Worm (Caenorhabditis elegans) whole organism, young adult: ENCODE measurements around the gene C56G2.5.

Source experiments
- C06A6.2 ChIP-seq: fragments of 200-800 bp; sonication (Bioruptor generic); conservative IDR thresholded peaks from 2 replicates; pipeline ENCODE4 v1.3.6; 2022; ENCODE audit warnings: missing genetic modification characterization, missing compliant biosample characterization
- C17E4.6 ChIP-seq: fragments of 200-800 bp; sonication (Bioruptor generic); IDR thresholded peaks from 2 replicates; pipeline ENCODE4 v1.3.6; 2022; ENCODE audit warnings: missing genetic modification reagents, missing genetic modification characterization, missing compliant biosample characterization
- ama-1 ChIP-seq, 3 experiments: fragments of 150-350 bp in 1 of 3; sonication (generic microtip) in 2 of 3; optimal IDR thresholded peaks; 2 replicates each; lab custom pipeline; 2014 to 2018; ENCODE audit warnings: missing biosample characterization in 2 of 3, missing genetic modification characterization in 2 of 3, missing genetic modification reagents in 2 of 3
- ceh-27 ChIP-seq: fragments of 200-800 bp; sonication (Bioruptor generic); optimal IDR thresholded peaks from 2 replicates; lab custom pipeline; 2018; ENCODE audit warnings: mild to moderate bottlenecking, missing genetic modification characterization, moderate library complexity, missing compliant biosample characterization
- ceh-40 ChIP-seq: fragments of 200-800 bp; sonication (Bioruptor generic); IDR thresholded peaks from 2 replicates; pipeline ENCODE4 v1.3.6; 2022; ENCODE audit warnings: missing genetic modification characterization, missing compliant biosample characterization
- die-1 ChIP-seq: sonication (generic microtip); optimal IDR thresholded peaks from 2 replicates; lab custom pipeline; 2016; ENCODE audit warnings: missing genotype, mild to moderate bottlenecking, missing genetic modification characterization, missing compliant biosample characterization
- hrde-1 ChIP-seq: sonication (generic microtip); optimal IDR thresholded peaks from 2 replicates; lab custom pipeline; 2016; ENCODE audit warnings: missing genetic modification characterization, mild to moderate bottlenecking, missing compliant biosample characterization, moderate library complexity, missing genotype, missing genetic modification reagents, borderline replicate concordance
- hsf-1 ChIP-seq: fragments of 200-800 bp; sonication (Bioruptor generic); IDR thresholded peaks from 2 replicates; pipeline ENCODE4 v1.3.6; 2022; ENCODE audit warnings: missing genetic modification reagents, missing genetic modification characterization, missing compliant biosample characterization
- lin-26 ChIP-seq: fragments of 200-800 bp; sonication (Bioruptor generic); IDR thresholded peaks from 2 replicates; pipeline ENCODE4 v1.3.6; 2022; ENCODE audit warnings: missing genetic modification reagents, missing genetic modification characterization, missing compliant biosample characterization
- rcor-1 ChIP-seq: fragments of 200-800 bp; sonication (Bioruptor generic); IDR thresholded peaks from 2 replicates; pipeline ENCODE4 v1.3.6; 2022; ENCODE audit warnings: missing genetic modification reagents, missing genetic modification characterization, missing compliant biosample characterization
- unc-62 ChIP-seq: fragments of 150-350 bp; optimal IDR thresholded peaks from 2 replicates; lab custom pipeline; 2014; ENCODE audit warnings: missing biosample characterization, missing genetic modification reagents, missing genetic modification characterization
- ztf-26 ChIP-seq: sonication (generic microtip); optimal IDR thresholded peaks from 2 replicates; lab custom pipeline; 2017; ENCODE audit warnings: missing genetic modification characterization, missing compliant biosample characterization

DNA sequence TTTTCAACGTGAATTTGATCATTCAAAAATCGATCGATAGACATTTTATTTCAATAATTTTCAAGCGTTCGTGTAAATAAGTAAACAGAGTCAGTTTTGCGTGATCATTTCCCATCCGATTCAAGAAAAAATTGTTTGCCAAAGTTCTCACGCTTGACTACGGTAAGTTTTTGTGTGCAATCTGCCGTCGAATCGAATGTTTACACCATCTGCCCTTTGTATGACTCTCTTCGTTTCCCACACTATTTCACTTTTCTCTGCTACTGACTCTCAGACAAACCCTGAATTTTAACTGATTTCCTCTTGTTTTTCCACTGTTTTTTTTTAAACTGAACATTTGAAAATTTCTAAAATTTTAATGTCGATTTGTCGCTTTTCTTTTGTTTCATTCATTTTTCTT is 20.7 kb upstream of the C56G2.5 start:
- TF ChIP-seq lin-26 (GFP tag; lab: Robert Waterston, UW) (no peak), ceh-27 (peak; percentile 72), rcor-1 (GFP tag; lab: Robert Waterston, UW) (peak; percentile 73), ztf-26 (tag; lab: Kevin White, UChicago) (peak; percentile 13), ceh-40 (0 out of 2 replicates have a peak, but pooled peaks have one; percentile 9), die-1 (tag; lab: Kevin White, UChicago) (no peak), C06A6.2 (GFP tag; lab: Robert Waterston, UW) (no peak), hrde-1 (tag; lab: Kevin White, UChicago) (peak; percentile 48), unc-62 (no peak), ama-1 (optimal IDR thresholded peaks at IDR 0.05; lab: Kevin White, UChicago) (no peak), ama-1 (GFP tag; optimal IDR thresholded peaks at IDR 0.05; lab: Kevin White, UChicago) (no peak), C17E4.6 (GFP tag; lab: Robert Waterston, UW) (0 out of 2 replicates have a peak, but pooled peaks have one; percentile 8), hsf-1 (GFP tag; lab: Robert Waterston, UW) (peak; percentile 47; the same call in 1 of the 2 replicates)
